Worm (Caenorhabditis elegans) whole organism, mixed stage, embryonic: ENCODE data around the gene bed-1.
A peak's percentile ranks its signal among the peaks of the same experiment; 100 is the strongest.

ENCODE experiments used
- M03D4.4 ChIP-seq: sonication (generic microtip); optimal IDR thresholded peaks from 2 replicates; lab custom pipeline; 2017; ENCODE audit warnings: mild to moderate bottlenecking, missing genetic modification characterization, missing compliant biosample characterization
- bed-3 ChIP-seq: fragments of 200-800 bp; sonication (Bioruptor generic); optimal IDR thresholded peaks from 3 replicates; lab custom pipeline; 2018; ENCODE audit warnings: mild to moderate bottlenecking, missing genetic modification characterization, moderate library complexity, missing compliant biosample characterization
- blmp-1 ChIP-seq: fragments of 150-350 bp; optimal IDR thresholded peaks from 2 replicates; lab custom pipeline; 2014; ENCODE audit warnings: missing biosample characterization, missing genetic modification characterization
- ceh-39 ChIP-seq: fragments of 150-350 bp; optimal IDR thresholded peaks from 2 replicates; lab custom pipeline; 2014; ENCODE audit warnings: missing biosample characterization, missing genetic modification characterization
- ceh-43 ChIP-seq: fragments of 200-800 bp; sonication (Bioruptor generic); optimal IDR thresholded peaks from 2 replicates; lab custom pipeline; 2018; ENCODE audit warnings: mild to moderate bottlenecking, missing genetic modification characterization, moderate library complexity, missing compliant biosample characterization
- ceh-83 ChIP-seq: fragments of 200-800 bp; sonication (Bioruptor generic); optimal IDR thresholded peaks from 2 replicates; lab custom pipeline; 2018; ENCODE audit warnings: mild to moderate bottlenecking, missing genetic modification characterization, missing compliant biosample characterization
- ces-1 ChIP-seq: fragments of 150-350 bp; optimal IDR thresholded peaks from 2 replicates; lab custom pipeline; 2014; ENCODE audit warnings: missing biosample characterization, missing genetic modification reagents, missing genetic modification characterization
- cnd-1 ChIP-seq: fragments of 200-800 bp; sonication (Bioruptor generic); optimal IDR thresholded peaks from 2 replicates; lab custom pipeline; 2018; ENCODE audit warnings: mild to moderate bottlenecking, missing genetic modification characterization, missing compliant biosample characterization
- drap-1 ChIP-seq: fragments of 200-800 bp; sonication (Bioruptor generic); optimal IDR thresholded peaks from 3 replicates; lab custom pipeline; 2018; ENCODE audit warnings: mild to moderate bottlenecking, missing genetic modification characterization, missing compliant biosample characterization
- elt-1 ChIP-seq: sonication (generic microtip); optimal IDR thresholded peaks from 2 replicates; lab custom pipeline; 2017; ENCODE audit warnings: missing genetic modification characterization, mild to moderate bottlenecking, missing compliant biosample characterization, antibody characterized with exemption, moderate library complexity, borderline replicate concordance; ENCODE audit not compliant: insufficient read depth
- elt-3 ChIP-seq: fragments of 150-350 bp; optimal IDR thresholded peaks from 2 replicates; lab custom pipeline; 2014; ENCODE audit warnings: missing biosample characterization, missing genetic modification characterization
- flh-1 ChIP-seq: fragments of 200-800 bp; sonication (Bioruptor generic); optimal IDR thresholded peaks from 2 replicates; lab custom pipeline; 2018; ENCODE audit warnings: mild to moderate bottlenecking, missing genetic modification characterization, moderate library complexity, missing compliant biosample characterization
- ham-2 ChIP-seq: fragments of 200-800 bp; sonication (Bioruptor generic); optimal IDR thresholded peaks from 2 replicates; lab custom pipeline; 2018; ENCODE audit warnings: mild to moderate bottlenecking, missing genetic modification characterization, missing compliant biosample characterization
- hlh-1 ChIP-seq: fragments of 150-350 bp; optimal IDR thresholded peaks from 2 replicates; lab custom pipeline; 2014; ENCODE audit warnings: missing biosample characterization, missing genetic modification reagents, missing genetic modification characterization
- lin-13 ChIP-seq: fragments of 150-350 bp; optimal IDR thresholded peaks from 2 replicates; lab custom pipeline; 2014; ENCODE audit warnings: missing biosample characterization, missing genetic modification characterization
- lin-32 ChIP-seq: fragments of 200-800 bp; sonication (Bioruptor generic); optimal IDR thresholded peaks from 2 replicates; lab custom pipeline; 2018; ENCODE audit warnings: mild to moderate bottlenecking, missing genetic modification characterization, missing compliant biosample characterization
- lsy-2 ChIP-seq: fragments of 150-350 bp; optimal IDR thresholded peaks from 2 replicates; lab custom pipeline; 2014; ENCODE audit warnings: missing biosample characterization, missing genetic modification characterization
- mab-5 ChIP-seq: fragments of 150-350 bp; optimal IDR thresholded peaks from 2 replicates; lab custom pipeline; 2014; ENCODE audit warnings: missing biosample characterization, missing genetic modification characterization
- mep-1 ChIP-seq: fragments of 150-350 bp; optimal IDR thresholded peaks from 2 replicates; lab custom pipeline; 2017; ENCODE audit warnings: missing biosample characterization, missing genetic modification reagents, missing genetic modification characterization, inconsistent platforms
- mls-2 ChIP-seq: sonication (generic microtip); optimal IDR thresholded peaks from 2 replicates; lab custom pipeline; 2016; ENCODE audit warnings: mild to moderate bottlenecking, missing genetic modification characterization, moderate library complexity, missing compliant biosample characterization
- nhr-12 ChIP-seq: fragments of 150-350 bp; optimal IDR thresholded peaks from 2 replicates; lab custom pipeline; 2014; ENCODE audit warnings: missing biosample characterization, missing genetic modification characterization
- nhr-2 ChIP-seq: fragments of 150-350 bp; optimal IDR thresholded peaks from 2 replicates; lab custom pipeline; 2014; ENCODE audit warnings: missing biosample characterization, missing genetic modification characterization
- nhr-237 ChIP-seq: fragments of 150-350 bp; optimal IDR thresholded peaks from 2 replicates; lab custom pipeline; 2014; ENCODE audit warnings: missing biosample characterization, missing genetic modification characterization
- nhr-28 ChIP-seq: fragments of 150-350 bp; optimal IDR thresholded peaks from 2 replicates; lab custom pipeline; 2014; ENCODE audit warnings: missing biosample characterization, missing genetic modification characterization
- nhr-76 ChIP-seq: sonication (generic microtip); optimal IDR thresholded peaks from 2 replicates; lab custom pipeline; 2017; ENCODE audit warnings: missing biosample characterization, missing genetic modification characterization
- pha-4 ChIP-seq: fragments of 150-350 bp; optimal IDR thresholded peaks from 2 replicates; lab custom pipeline; 2018; ENCODE audit warnings: missing biosample characterization, missing genetic modification reagents, missing genetic modification characterization
- sem-2 ChIP-seq: fragments of 200-800 bp; sonication (Bioruptor generic); optimal IDR thresholded peaks from 2 replicates; lab custom pipeline; 2018; ENCODE audit warnings: mild to moderate bottlenecking, missing genetic modification characterization, missing compliant biosample characterization
- snpc-4 ChIP-seq: fragments of 150-350 bp; optimal IDR thresholded peaks from 2 replicates; lab custom pipeline; 2014; ENCODE audit warnings: missing biosample characterization, missing genetic modification characterization
- sptf-1 ChIP-seq: sonication (generic microtip); optimal IDR thresholded peaks from 2 replicates; lab custom pipeline; 2017; ENCODE audit warnings: mild to moderate bottlenecking, missing genetic modification characterization, moderate library complexity, missing compliant biosample characterization
- tbx-8 ChIP-seq: fragments of 200-800 bp; sonication (Bioruptor generic); optimal IDR thresholded peaks from 2 replicates; lab custom pipeline; 2018; ENCODE audit warnings: mild to moderate bottlenecking, missing genetic modification characterization, moderate library complexity, missing compliant biosample characterization
- unc-120 ChIP-seq: sonication (generic microtip); optimal IDR thresholded peaks from 2 replicates; lab custom pipeline; 2017; ENCODE audit warnings: missing genetic modification characterization, missing compliant biosample characterization; ENCODE audit not compliant: poor library complexity, severe bottlenecking
- unc-39 ChIP-seq: fragments of 150-350 bp; optimal IDR thresholded peaks from 2 replicates; lab custom pipeline; 2014; ENCODE audit warnings: missing biosample characterization, missing genetic modification characterization
- unc-62 ChIP-seq: fragments of 150-350 bp; optimal IDR thresholded peaks from 2 replicates; lab custom pipeline; 2014; ENCODE audit warnings: missing biosample characterization, missing genetic modification reagents, missing genetic modification characterization
- zip-8 ChIP-seq: fragments of 150-350 bp; optimal IDR thresholded peaks from 2 replicates; lab custom pipeline; 2014; ENCODE audit warnings: missing biosample characterization, missing genetic modification characterization
- ztf-11 ChIP-seq: fragments of 150-350 bp; optimal IDR thresholded peaks from 2 replicates; lab custom pipeline; 2014; ENCODE audit warnings: missing biosample characterization, missing genetic modification characterization

The bed-1 gene

DNA sequence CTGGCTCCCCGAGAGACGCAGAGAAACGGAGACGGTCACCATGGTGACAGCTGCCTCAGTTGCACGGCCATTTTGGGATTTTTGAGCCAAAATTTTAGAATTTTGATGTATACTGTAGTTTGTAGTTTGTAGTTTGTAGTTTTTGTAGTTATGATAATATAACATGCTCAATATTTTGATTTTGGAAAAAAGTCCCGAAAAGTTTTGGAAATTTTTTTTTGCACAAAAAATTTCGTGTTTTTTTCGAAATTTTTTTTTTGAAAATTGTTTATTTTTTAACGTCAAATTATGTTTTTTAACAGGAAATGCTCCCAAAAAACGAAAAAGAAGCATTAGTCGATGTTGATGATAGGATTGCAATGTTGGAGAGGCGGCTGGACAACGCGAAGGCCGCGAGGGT, 2.5 kb upstream of the bed-1 start, which contains the start of gene dyf-17:
dyf-17 (plus strand) TSS at position 301 of the 400 bp plus-strand sequence.
- TF ChIP-seq sem-2 (GFP tag; lab: Kevin White, UChicago) (no peak), ham-2 (no peak), lin-32 (GFP tag; lab: Kevin White, UChicago) (peak; percentile 15), nhr-12 (no peak)
- TF ChIP-seq, all 35 proteins: peak for 1

DNA sequence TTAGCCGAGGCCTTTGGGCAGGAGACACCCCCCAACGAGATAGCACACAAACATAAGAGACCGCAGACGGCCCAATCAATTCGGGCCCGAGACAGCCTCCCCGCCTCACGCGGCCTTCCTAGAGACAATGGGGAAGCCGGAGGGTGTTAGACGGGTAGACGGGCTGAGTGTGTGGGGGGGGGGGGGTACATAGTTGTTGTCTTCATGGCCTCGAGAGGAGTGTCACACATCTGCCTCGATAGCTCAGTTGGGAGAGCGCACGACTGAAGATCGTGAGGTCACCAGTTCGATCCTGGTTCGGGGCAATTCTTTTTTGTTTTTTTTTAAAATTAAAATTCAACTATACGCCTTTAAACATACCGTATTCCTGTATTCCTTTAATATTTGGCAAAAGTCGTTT, 1.1 kb upstream of the bed-1 start:
- TF ChIP-seq nhr-12 = no peak
- no peak for TF ChIP-seq unc-39 (tag; lab: Kevin White, UChicago)
- TF ChIP-seq ceh-43 = peak; percentile 79
- TF ChIP-seq unc-120 = peak; percentile 73
- TF ChIP-seq ces-1 (GFP tag; lab: Kevin White, UChicago) = peak; percentile 20
- TF ChIP-seq sptf-1 (tag; lab: Kevin White, UChicago) = peak; percentile 89
- no peak for TF ChIP-seq elt-1 (tag; lab: Kevin White, UChicago)
- TF ChIP-seq bed-3 (GFP tag; lab: Kevin White, UChicago) = peak; percentile 59
- TF ChIP-seq ham-2 = peak; percentile 79
- no peak for TF ChIP-seq nhr-28
- TF ChIP-seq pha-4 = no peak
- TF ChIP-seq drap-1 = peak; percentile 98
- peak; percentile 19 for TF ChIP-seq lsy-2 (tag; lab: Kevin White, UChicago)
- TF ChIP-seq tbx-8 (GFP tag; lab: Kevin White, UChicago) = peak; percentile 62
- TF ChIP-seq lin-13 = peak; percentile 61
- peak; percentile 69 for TF ChIP-seq lin-32 (GFP tag; lab: Kevin White, UChicago)
- TF ChIP-seq mls-2 = peak; percentile 92
- TF ChIP-seq flh-1 (GFP tag; lab: Kevin White, UChicago) = peak; percentile 52
- no peak for TF ChIP-seq elt-3 (tag; lab: Kevin White, UChicago)
- TF ChIP-seq nhr-2 (tag; lab: Kevin White, UChicago) = no peak
- TF ChIP-seq mab-5 (tag; lab: Kevin White, UChicago) = no peak
- peak; percentile 75 for TF ChIP-seq sem-2 (GFP tag; lab: Kevin White, UChicago)
- TF ChIP-seq M03D4.4 (tag; lab: Kevin White, UChicago) = peak; percentile 88
- peak; percentile 13 for TF ChIP-seq nhr-237
- TF ChIP-seq ztf-11 = no peak
- no peak for TF ChIP-seq zip-8 (tag; lab: Kevin White, UChicago)
- no peak for TF ChIP-seq mep-1 (tag; lab: Kevin White, UChicago)
- peak; percentile 92 for TF ChIP-seq ceh-83
- peak; percentile 5 for TF ChIP-seq blmp-1 (tag; lab: Kevin White, UChicago)
- TF ChIP-seq snpc-4 = no peak
- TF ChIP-seq unc-62 (GFP tag; lab: Kevin White, UChicago) = peak; percentile 19
- no peak for TF ChIP-seq ceh-39
- TF ChIP-seq cnd-1 (tag; lab: Kevin White, UChicago) = peak; percentile 90
- peak; percentile 5 for TF ChIP-seq hlh-1 (tag; lab: Kevin White, UChicago)
- TF ChIP-seq nhr-76 (tag; lab: Kevin White, UChicago) = no peak

DNA sequence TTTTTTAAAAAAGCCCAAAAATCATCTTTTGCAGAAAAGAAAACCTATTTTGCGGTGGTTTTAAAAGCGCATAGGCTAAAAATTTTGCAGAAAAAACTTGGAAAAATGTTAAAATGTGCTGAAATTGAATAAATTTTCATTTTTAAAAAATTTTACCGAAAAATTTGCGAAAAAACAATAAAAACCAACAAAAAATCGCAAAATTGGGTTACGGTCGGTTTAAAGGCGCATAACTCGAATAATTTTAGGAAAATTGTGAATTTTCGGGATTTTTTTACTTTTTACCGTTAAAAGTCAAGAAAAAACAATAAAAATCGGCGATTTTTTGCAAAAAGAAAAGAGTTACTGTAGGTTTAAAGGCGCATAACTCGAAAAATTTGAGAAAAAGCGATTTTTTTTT, 531 bp upstream of the bed-1 start:
- TF ChIP-seq unc-39 (tag; lab: Kevin White, UChicago) (no peak), ceh-83 (no peak), zip-8 (tag; lab: Kevin White, UChicago) (no peak), mls-2 (no peak), lin-32 (GFP tag; lab: Kevin White, UChicago) (no peak), M03D4.4 (tag; lab: Kevin White, UChicago) (no peak), flh-1 (GFP tag; lab: Kevin White, UChicago) (no peak), bed-3 (GFP tag; lab: Kevin White, UChicago) (no peak), blmp-1 (tag; lab: Kevin White, UChicago) (no peak), nhr-28 (no peak), ztf-11 (no peak), snpc-4 (no peak), ceh-43 (no peak), ces-1 (GFP tag; lab: Kevin White, UChicago) (no peak), tbx-8 (GFP tag; lab: Kevin White, UChicago) (no peak), drap-1 (no peak)
